Fruit fly (Drosophila melanogaster): ENCODE data around the gene Pak.

DNA sequence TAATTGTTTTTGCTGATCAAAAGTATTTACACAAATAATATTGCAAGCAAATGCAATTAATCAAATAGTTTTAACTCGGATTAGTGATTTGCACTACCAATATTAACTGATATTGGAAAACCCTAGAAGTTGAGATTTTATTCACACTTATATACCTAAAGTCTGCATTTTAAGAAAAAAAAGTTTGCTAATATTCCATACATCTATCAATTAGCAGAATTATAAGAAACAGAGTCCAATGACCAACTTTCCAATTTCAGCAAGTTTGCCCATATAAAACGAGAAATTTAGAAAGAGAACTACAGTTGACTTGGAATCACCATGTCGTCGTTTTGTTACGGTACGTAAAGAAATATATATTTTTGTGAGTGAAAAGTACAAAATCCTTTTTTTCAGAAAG lies 44.1 kb upstream of the Pak start, which contains the start of gene CG46026:
- TF ChIP-seq CG8478 (optimal IDR thresholded peaks at IDR 0.05) = no peak
- no peak for TF ChIP-seq CTCF (optimal IDR thresholded peaks at IDR 0.05)

Measured in S2 (cell line).